Worm (Caenorhabditis elegans) whole organism, L3 larva: ENCODE results near the gene srt-11.

Experiments used
- R02D3.7 ChIP-seq: fragments of 150-350 bp; optimal IDR thresholded peaks from 2 replicates; lab custom pipeline; 2014; ENCODE audit warnings: missing biosample characterization, missing genetic modification characterization
- ZK546.5 ChIP-seq: sonication (generic microtip); optimal IDR thresholded peaks from 2 replicates; lab custom pipeline; 2017; ENCODE audit warnings: missing biosample characterization, missing genetic modification characterization
- aly-2 ChIP-seq: fragments of 150-350 bp; optimal IDR thresholded peaks from 2 replicates; lab custom pipeline; 2014; ENCODE audit warnings: missing biosample characterization, missing genetic modification characterization
- ama-1 ChIP-seq: fragments of 150-350 bp; optimal IDR thresholded peaks from 2 replicates; lab custom pipeline; 2018
- ceh-16 ChIP-seq: sonication (generic microtip); optimal IDR thresholded peaks from 2 replicates; lab custom pipeline; 2017; ENCODE audit warnings: missing biosample characterization, missing genetic modification characterization
- ceh-28 ChIP-seq: fragments of 150-350 bp; optimal IDR thresholded peaks from 2 replicates; lab custom pipeline; 2014; ENCODE audit warnings: missing biosample characterization, missing genetic modification reagents, missing genetic modification characterization
- ceh-82 ChIP-seq: fragments of 150-350 bp; optimal IDR thresholded peaks from 2 replicates; lab custom pipeline; 2014; ENCODE audit warnings: missing biosample characterization, missing genetic modification characterization
- ceh-9 ChIP-seq: sonication (generic microtip); optimal IDR thresholded peaks from 2 replicates; lab custom pipeline; 2018; ENCODE audit warnings: missing biosample characterization, missing genetic modification characterization
- daf-12 ChIP-seq: fragments of 150-350 bp; optimal IDR thresholded peaks from 2 replicates; lab custom pipeline; 2014; ENCODE audit warnings: missing biosample characterization, missing genetic modification reagents, missing genetic modification characterization
- egl-27 ChIP-seq: sonication (generic microtip); optimal IDR thresholded peaks from 4 replicates; lab custom pipeline; 2017; ENCODE audit warnings: missing biosample characterization, missing genetic modification reagents, missing genetic modification characterization
- egl-5 ChIP-seq: fragments of 150-350 bp; optimal IDR thresholded peaks from 2 replicates; lab custom pipeline; 2017; ENCODE audit warnings: missing biosample characterization, missing genetic modification reagents, missing genetic modification characterization, inconsistent platforms
- elt-1 ChIP-seq: fragments of 150-350 bp; optimal IDR thresholded peaks from 2 replicates; lab custom pipeline; 2014; ENCODE audit warnings: missing biosample characterization, missing genetic modification characterization
- elt-2 ChIP-seq: sonication (generic microtip); optimal IDR thresholded peaks from 2 replicates; lab custom pipeline; 2016; ENCODE audit warnings: missing genetic modification reagents, mild to moderate bottlenecking, missing genetic modification characterization, missing compliant biosample characterization
- elt-3 ChIP-seq, 3 experiments: fragments of 150-350 bp in 1 of 3; sonication (generic microtip) in 2 of 3; optimal IDR thresholded peaks; 2 replicates in 2 of 3; 4 replicates in 1 of 3; lab custom pipeline; 2014 to 2017; ENCODE audit warnings: missing biosample characterization in 3 of 3, missing genetic modification characterization in 3 of 3
- eor-1 ChIP-seq, 2 experiments: fragments of 150-350 bp; optimal IDR thresholded peaks; 2 replicates each; lab custom pipeline; 2014 to 2018; ENCODE audit warnings: missing biosample characterization in 2 of 2, missing genetic modification characterization in 2 of 2
- fkh-10 ChIP-seq: sonication (generic microtip); optimal IDR thresholded peaks from 2 replicates; lab custom pipeline; 2017; ENCODE audit warnings: missing biosample characterization, missing genetic modification reagents, missing genetic modification characterization
- fkh-2 ChIP-seq: fragments of 150-350 bp; optimal IDR thresholded peaks from 2 replicates; lab custom pipeline; 2014; ENCODE audit warnings: missing biosample characterization, missing genetic modification reagents, missing genetic modification characterization
- fos-1 ChIP-seq: fragments of 150-350 bp; optimal IDR thresholded peaks from 2 replicates; lab custom pipeline; 2014; ENCODE audit warnings: missing biosample characterization, missing genetic modification characterization
- hmg-11 ChIP-seq: sonication (generic microtip); optimal IDR thresholded peaks from 2 replicates; lab custom pipeline; 2016; ENCODE audit warnings: missing genetic modification characterization, missing compliant biosample characterization
- jun-1 ChIP-seq: fragments of 150-350 bp; optimal IDR thresholded peaks from 2 replicates; lab custom pipeline; 2014; ENCODE audit warnings: missing biosample characterization, missing genetic modification reagents, missing genetic modification characterization
- lin-15B ChIP-seq: fragments of 150-350 bp; optimal IDR thresholded peaks from 2 replicates; lab custom pipeline; 2014; ENCODE audit warnings: missing biosample characterization, missing genetic modification characterization
- lin-39 ChIP-seq: fragments of 150-350 bp; optimal IDR thresholded peaks from 2 replicates; lab custom pipeline; 2018; ENCODE audit warnings: missing biosample characterization, missing genetic modification reagents, missing genetic modification characterization
- lsy-12 ChIP-seq: sonication (generic microtip); optimal IDR thresholded peaks from 2 replicates; lab custom pipeline; 2016; ENCODE audit warnings: mild to moderate bottlenecking, missing genetic modification characterization, missing compliant biosample characterization
- mdl-1 ChIP-seq: fragments of 150-350 bp; optimal IDR thresholded peaks from 2 replicates; lab custom pipeline; 2014; ENCODE audit warnings: missing biosample characterization, missing genetic modification characterization
- mml-1 ChIP-seq: fragments of 150-350 bp; sonication (generic microtip); optimal IDR thresholded peaks from 3 replicates; lab custom pipeline; 2014; ENCODE audit warnings: missing biosample characterization, missing genetic modification characterization
- nfya-1 ChIP-seq: sonication (generic microtip); optimal IDR thresholded peaks from 2 replicates; lab custom pipeline; 2017; ENCODE audit warnings: missing genetic modification characterization, mild to moderate bottlenecking, missing compliant biosample characterization, antibody characterized with exemption, moderate library complexity; ENCODE audit not compliant: insufficient read depth
- nhr-11 ChIP-seq: fragments of 150-350 bp; optimal IDR thresholded peaks from 2 replicates; lab custom pipeline; 2014; ENCODE audit warnings: missing biosample characterization, missing genetic modification characterization
- nhr-12 ChIP-seq: fragments of 150-350 bp; optimal IDR thresholded peaks from 2 replicates; lab custom pipeline; 2014; ENCODE audit warnings: missing biosample characterization, missing genetic modification characterization
- nhr-23 ChIP-seq: fragments of 150-350 bp; optimal IDR thresholded peaks from 2 replicates; lab custom pipeline; 2014; ENCODE audit warnings: missing biosample characterization, missing genetic modification reagents, missing genetic modification characterization
- nhr-237 ChIP-seq: fragments of 150-350 bp; optimal IDR thresholded peaks from 2 replicates; lab custom pipeline; 2014; ENCODE audit warnings: missing biosample characterization, missing genetic modification characterization
- nhr-25 ChIP-seq: sonication (generic microtip); optimal IDR thresholded peaks from 2 replicates; lab custom pipeline; 2017; ENCODE audit warnings: missing biosample characterization, missing genetic modification characterization
- nhr-28 ChIP-seq: fragments of 150-350 bp; optimal IDR thresholded peaks from 2 replicates; lab custom pipeline; 2014; ENCODE audit warnings: missing biosample characterization, missing genetic modification characterization
- nhr-43 ChIP-seq: sonication (generic microtip); optimal IDR thresholded peaks from 2 replicates; lab custom pipeline; 2016; ENCODE audit warnings: mild to moderate bottlenecking, missing genetic modification characterization, missing compliant biosample characterization; ENCODE audit not compliant: poor library complexity, severe bottlenecking
- nhr-67 ChIP-seq: fragments of 150-350 bp; optimal IDR thresholded peaks from 2 replicates; lab custom pipeline; 2014; ENCODE audit warnings: missing biosample characterization, missing genetic modification characterization
- nhr-76 ChIP-seq: fragments of 150-350 bp; sonication (generic microtip); optimal IDR thresholded peaks from 5 replicates; lab custom pipeline; 2014; ENCODE audit warnings: missing biosample characterization, missing genetic modification characterization
- nhr-77 ChIP-seq: fragments of 150-350 bp; optimal IDR thresholded peaks from 2 replicates; lab custom pipeline; 2014; ENCODE audit warnings: missing biosample characterization, missing genetic modification characterization
- pha-4 ChIP-seq: fragments of 150-350 bp; optimal IDR thresholded peaks from 2 replicates; lab custom pipeline; 2014; ENCODE audit warnings: missing biosample characterization, missing genetic modification reagents, missing genetic modification characterization
- pqm-1 ChIP-seq: fragments of 150-350 bp; optimal IDR thresholded peaks from 2 replicates; lab custom pipeline; 2017; ENCODE audit warnings: missing biosample characterization, missing genetic modification characterization, inconsistent platforms
- skn-1 ChIP-seq: fragments of 150-350 bp; optimal IDR thresholded peaks from 2 replicates; lab custom pipeline; 2014; ENCODE audit warnings: missing biosample characterization, missing genetic modification characterization
- snpc-4 ChIP-seq: fragments of 150-350 bp; optimal IDR thresholded peaks from 2 replicates; lab custom pipeline; 2014; ENCODE audit warnings: missing biosample characterization, missing genetic modification characterization
- tbx-2 ChIP-seq: sonication (generic microtip); optimal IDR thresholded peaks from 2 replicates; lab custom pipeline; 2016; ENCODE audit warnings: mild to moderate bottlenecking, missing genetic modification characterization, missing compliant biosample characterization
- unc-39 ChIP-seq: sonication (generic microtip); optimal IDR thresholded peaks from 4 replicates; lab custom pipeline; 2017; ENCODE audit warnings: missing biosample characterization, missing genetic modification characterization
- unc-62 ChIP-seq: fragments of 150-350 bp; sonication (generic microtip); optimal IDR thresholded peaks from 4 replicates; lab custom pipeline; 2014; ENCODE audit warnings: missing biosample characterization, missing genetic modification reagents, missing genetic modification characterization
- zag-1 ChIP-seq: fragments of 150-350 bp; optimal IDR thresholded peaks from 2 replicates; lab custom pipeline; 2014; ENCODE audit warnings: missing biosample characterization, missing genetic modification characterization
- ztf-11 ChIP-seq: fragments of 150-350 bp; optimal IDR thresholded peaks from 2 replicates; lab custom pipeline; 2014; ENCODE audit warnings: missing biosample characterization, missing genetic modification characterization
- ztf-4 ChIP-seq: fragments of 150-350 bp; optimal IDR thresholded peaks from 2 replicates; lab custom pipeline; 2014; ENCODE audit warnings: missing biosample characterization, missing genetic modification characterization

The srt-11 gene

ce11 chrII:14808686-14809085 is 2.9 kb downstream of the srt-11 start, which contains the start of gene W01D2.6:
Gene W01D2.6 (plus strand): TSS chrII:14808986.
- TF ChIP-seq nhr-67, result no peak
- no peak for TF ChIP-seq fkh-10
- TF ChIP-seq nhr-43 (tag; lab: Kevin White, UChicago), result no peak
- TF ChIP-seq lin-39 (tag; lab: Kevin White, UChicago), result no peak
- no peak for TF ChIP-seq hmg-11 (tag; lab: Kevin White, UChicago)

ce11 chrII:14810609-14811008 is 4.8 kb downstream of the srt-11 start:
- no peak for TF ChIP-seq ZK546.5 (tag; lab: Kevin White, UChicago)
- TF ChIP-seq pha-4 (tag; lab: Kevin White, UChicago), result peak; percentile 96
- no peak for TF ChIP-seq nhr-77 (tag; lab: Kevin White, UChicago)
- peak; percentile 60 for TF ChIP-seq hmg-11 (tag; lab: Kevin White, UChicago)
- no peak for TF ChIP-seq mml-1 (tag; lab: Kevin White, UChicago)
- TF ChIP-seq skn-1, result no peak
- TF ChIP-seq jun-1 (tag; lab: Kevin White, UChicago), result no peak
- TF ChIP-seq fos-1 (tag; lab: Kevin White, UChicago), result no peak
- no peak for TF ChIP-seq ceh-16 (tag; lab: Kevin White, UChicago)
- no peak for TF ChIP-seq unc-39 (tag; lab: Kevin White, UChicago)
- TF ChIP-seq nhr-25 (tag; lab: Kevin White, UChicago), result no peak
- no peak for TF ChIP-seq R02D3.7 (tag; lab: Kevin White, UChicago)
- TF ChIP-seq ceh-28 (tag; lab: Kevin White, UChicago), result no peak
- peak; percentile 43 for TF ChIP-seq lin-39 (tag; lab: Kevin White, UChicago)
- peak; percentile 57 for TF ChIP-seq nfya-1 (tag; lab: Kevin White, UChicago)
- TF ChIP-seq mdl-1 (tag; lab: Kevin White, UChicago), result no peak
- peak; percentile 72 for TF ChIP-seq snpc-4 (tag; lab: Kevin White, UChicago)
- no peak for TF ChIP-seq egl-5
- no peak for TF ChIP-seq egl-27
- TF ChIP-seq fkh-2 (tag; lab: Kevin White, UChicago), result no peak
- TF ChIP-seq nhr-28 (tag; lab: Kevin White, UChicago), result no peak
- no peak for TF ChIP-seq elt-3 (tag; optimal IDR thresholded peaks at IDR 0.05; lab: Kevin White, UChicago)
- peak; percentile 11 for TF ChIP-seq lin-15B (tag; lab: Kevin White, UChicago)

DNA sequence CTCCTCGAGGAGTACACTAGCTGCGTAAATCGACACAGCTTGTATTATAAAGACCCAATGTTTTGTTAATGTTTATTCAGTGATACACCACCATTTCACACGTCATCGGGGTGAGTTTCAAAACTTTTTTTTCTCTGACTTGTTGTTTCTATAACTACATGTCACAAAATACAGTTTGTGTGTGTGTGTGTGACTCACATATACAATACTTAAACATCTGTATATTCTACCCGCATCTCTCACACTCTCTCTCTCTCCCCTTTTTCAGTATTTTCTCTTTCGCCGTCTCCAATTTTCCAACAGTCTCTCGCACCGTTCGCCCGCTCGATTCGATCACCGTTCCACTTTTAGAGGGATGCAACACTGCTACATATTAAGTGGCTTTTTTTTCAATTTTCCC is 5.7 kb downstream of the srt-11 start:
- no peak for TF ChIP-seq ceh-16 (tag; lab: Kevin White, UChicago)
- no peak for TF ChIP-seq nhr-67
- no peak for TF ChIP-seq ama-1 (lab: Kevin White, UChicago)
- no peak for TF ChIP-seq eor-1 (tag; optimal IDR thresholded peaks at IDR 0.05; lab: Kevin White, UChicago)
- TF ChIP-seq nhr-11, result no peak
- no peak for TF ChIP-seq nhr-12
- no peak for TF ChIP-seq nhr-23 (tag; lab: Kevin White, UChicago)
- TF ChIP-seq pqm-1, result peak; percentile 88
- TF ChIP-seq pha-4 (tag; lab: Kevin White, UChicago), result peak; percentile 63
- TF ChIP-seq zag-1 (tag; lab: Kevin White, UChicago), result no peak
- no peak for TF ChIP-seq ceh-9 (tag; lab: Kevin White, UChicago)
- no peak for TF ChIP-seq nhr-28 (tag; lab: Kevin White, UChicago)
- no peak for TF ChIP-seq ceh-82 (tag; lab: Kevin White, UChicago)
- no peak for TF ChIP-seq ztf-4 (tag; lab: Kevin White, UChicago)
- TF ChIP-seq elt-3 (tag; optimal IDR thresholded peaks at IDR 0.05; lab: Kevin White, UChicago), result no peak
- no peak for TF ChIP-seq egl-5
- no peak for TF ChIP-seq ztf-11 (tag; lab: Kevin White, UChicago)
- no peak for TF ChIP-seq unc-62 (GFP tag; lab: Kevin White, UChicago)
- peak; percentile 48 for TF ChIP-seq elt-2 (tag; lab: Kevin White, UChicago)
- no peak for TF ChIP-seq egl-27
- TF ChIP-seq nhr-77 (tag; lab: Kevin White, UChicago), result no peak
- TF ChIP-seq lsy-12 (tag; lab: Kevin White, UChicago), result no peak
- TF ChIP-seq tbx-2 (tag; lab: Kevin White, UChicago), result no peak
- no peak for TF ChIP-seq fkh-2 (tag; lab: Kevin White, UChicago)
- TF ChIP-seq unc-39 (tag; lab: Kevin White, UChicago), result no peak
- no peak for TF ChIP-seq nhr-43 (tag; lab: Kevin White, UChicago)
- no peak for TF ChIP-seq lin-39 (tag; lab: Kevin White, UChicago)
- no peak for TF ChIP-seq daf-12
- TF ChIP-seq snpc-4 (tag; lab: Kevin White, UChicago), result peak; percentile 0
- TF ChIP-seq hmg-11 (tag; lab: Kevin White, UChicago), result peak; percentile 36
- no peak for TF ChIP-seq nhr-76 (tag; lab: Kevin White, UChicago)
- no peak for TF ChIP-seq skn-1
- peak; percentile 11 for TF ChIP-seq nhr-25 (tag; lab: Kevin White, UChicago)
- TF ChIP-seq nhr-237 (tag; lab: Kevin White, UChicago), result no peak
- no peak for TF ChIP-seq lin-15B (tag; lab: Kevin White, UChicago)
- TF ChIP-seq ZK546.5 (tag; lab: Kevin White, UChicago), result no peak
- TF ChIP-seq mdl-1 (tag; lab: Kevin White, UChicago), result no peak
- TF ChIP-seq ceh-28 (tag; lab: Kevin White, UChicago), result no peak
- TF ChIP-seq nfya-1 (tag; lab: Kevin White, UChicago), result no peak
- TF ChIP-seq fos-1 (tag; lab: Kevin White, UChicago), result no peak
- no peak for TF ChIP-seq aly-2 (tag; lab: Kevin White, UChicago)
- no peak for TF ChIP-seq elt-1 (tag; lab: Kevin White, UChicago)
- TF ChIP-seq jun-1 (tag; lab: Kevin White, UChicago), result peak; percentile 69
